Fruit fly (Drosophila melanogaster) whole organism, embryonic: ENCODE results near the gene CG9107.

ENCODE experiments used
- Blimp-1 ChIP-seq: fragments of 200-800 bp; sonication (Bioruptor generic); optimal IDR thresholded peaks from 3 replicates; lab custom pipeline; 2018; ENCODE audit warnings: missing biosample characterization, missing genetic modification characterization, mild to moderate bottlenecking, moderate library complexity, missing genetic modification reagents
- CG10979 ChIP-seq: fragments of 200-800 bp; sonication (Bioruptor generic); optimal IDR thresholded peaks from 2 replicates; lab custom pipeline; 2018; ENCODE audit warnings: missing biosample characterization, mild to moderate bottlenecking, missing genetic modification characterization, moderate library complexity
- CG11085 ChIP-seq: fragments of 200-800 bp; sonication (Bioruptor generic); IDR thresholded peaks from 2 replicates; pipeline ENCODE4 v1.3.6; 2022; ENCODE audit warnings: missing biosample characterization, missing genetic modification characterization
- CG14014 ChIP-seq: fragments of 200-800 bp; sonication (Bioruptor generic); IDR thresholded peaks from 2 replicates; pipeline ENCODE4 v1.3.6; 2022; ENCODE audit warnings: missing biosample characterization, missing genetic modification characterization
- CG14710 ChIP-seq: fragments of 200-800 bp; sonication (Bioruptor generic); optimal IDR thresholded peaks from 3 replicates; lab custom pipeline; 2019; ENCODE audit warnings: missing biosample characterization, mild to moderate bottlenecking, missing genetic modification characterization, moderate library complexity
- CG15011 ChIP-seq: fragments of 200-800 bp; sonication (Bioruptor generic); optimal IDR thresholded peaks from 3 replicates; lab custom pipeline; 2018; ENCODE audit warnings: missing biosample characterization, mild to moderate bottlenecking, missing genetic modification characterization
- CG16813 ChIP-seq: fragments of 200-800 bp; sonication (Bioruptor generic); IDR thresholded peaks from 3 replicates; pipeline ENCODE4 v1.3.6; 2022; ENCODE audit warnings: missing biosample characterization, missing genetic modification characterization; ENCODE audit not compliant: partially characterized antibody
- CG17912 ChIP-seq: fragments of 200-800 bp; sonication (Bioruptor generic); optimal IDR thresholded peaks from 2 replicates; lab custom pipeline; 2018; ENCODE audit warnings: missing biosample characterization, mild to moderate bottlenecking, missing genetic modification characterization
- CG1832 ChIP-seq: fragments of 200-800 bp; sonication (Bioruptor generic); optimal IDR thresholded peaks from 2 replicates; lab custom pipeline; 2017; ENCODE audit warnings: missing biosample characterization, mild to moderate bottlenecking, missing genetic modification characterization, inconsistent platforms
- CG2199 ChIP-seq: fragments of 200-800 bp; sonication (Bioruptor generic); IDR thresholded peaks from 3 replicates; pipeline ENCODE4 v1.3.6; 2022; ENCODE audit warnings: missing biosample characterization, missing genetic modification characterization
- CG2875 ChIP-seq: fragments of 200-800 bp; sonication (Bioruptor generic); optimal IDR thresholded peaks from 2 replicates; lab custom pipeline; 2017; ENCODE audit warnings: missing biosample characterization, mild to moderate bottlenecking, missing genetic modification characterization, missing genetic modification reagents
- CG30403 ChIP-seq: fragments of 200-800 bp; sonication (Bioruptor generic); optimal IDR thresholded peaks from 3 replicates; lab custom pipeline; 2016; ENCODE audit warnings: missing biosample characterization, missing genetic modification characterization
- CG30431 ChIP-seq: fragments of 200-800 bp; sonication (Bioruptor generic); optimal IDR thresholded peaks from 2 replicates; lab custom pipeline; 2017; ENCODE audit warnings: missing biosample characterization, missing genetic modification characterization
- CG31441 ChIP-seq: fragments of 200-800 bp; sonication (Bioruptor generic); IDR thresholded peaks from 2 replicates; pipeline ENCODE4 v1.3.6; 2022; ENCODE audit warnings: missing biosample characterization, missing genetic modification characterization
- CG3281 ChIP-seq: fragments of 200-800 bp; sonication (Bioruptor generic); optimal IDR thresholded peaks from 3 replicates; lab custom pipeline; 2017; ENCODE audit warnings: missing biosample characterization, mild to moderate bottlenecking, missing genetic modification characterization
- CG4404 ChIP-seq: fragments of 200-800 bp; sonication (Bioruptor generic); IDR thresholded peaks from 2 replicates; pipeline ENCODE4 v1.3.6; 2022; ENCODE audit warnings: missing biosample characterization, missing genetic modification characterization
- CG6765 ChIP-seq: fragments of 200-800 bp; sonication (Bioruptor generic); optimal IDR thresholded peaks from 3 replicates; lab custom pipeline; 2017; ENCODE audit warnings: missing biosample characterization, mild to moderate bottlenecking, missing genetic modification characterization
- CG7556 ChIP-seq: fragments of 200-800 bp; sonication (Bioruptor generic); optimal IDR thresholded peaks from 2 replicates; lab custom pipeline; 2017; ENCODE audit warnings: missing biosample characterization, mild to moderate bottlenecking, missing genetic modification characterization
- CG7963 ChIP-seq: fragments of 200-800 bp; sonication (Bioruptor generic); IDR thresholded peaks from 3 replicates; pipeline ENCODE4 v1.3.6; 2022; ENCODE audit warnings: missing biosample characterization, missing genetic modification characterization; ENCODE audit not compliant: partially characterized antibody
- CG8290 ChIP-seq, 3 experiments: fragments of 200-800 bp; sonication (Bioruptor generic); optimal IDR thresholded peaks; 2 replicates each; lab custom pipeline; 2016 to 2019; ENCODE audit warnings: missing biosample characterization in 3 of 3, missing genetic modification characterization in 3 of 3, mild to moderate bottlenecking in 2 of 3, moderate library complexity in 1 of 3
- Elba2 ChIP-seq: fragments of 200-800 bp; sonication (Bioruptor generic); optimal IDR thresholded peaks from 3 replicates; lab custom pipeline; 2016; ENCODE audit warnings: missing biosample characterization, missing genetic modification characterization
- Gsc ChIP-seq: fragments of 200-800 bp; sonication (Bioruptor generic); IDR thresholded peaks from 2 replicates; pipeline ENCODE4 v1.3.6; 2022; ENCODE audit warnings: missing biosample characterization, missing genetic modification characterization
- Hr39 ChIP-seq: fragments of >200 bp; optimal IDR thresholded peaks from 2 replicates; lab custom pipeline; 2017
- Hr51 ChIP-seq, 2 experiments: fragments of 200-800 bp; sonication (Bioruptor generic); optimal IDR thresholded peaks; 2 replicates in 1 of 2; 3 replicates in 1 of 2; lab custom pipeline; 2016 to 2018; ENCODE audit warnings: missing biosample characterization in 2 of 2, missing genetic modification characterization in 2 of 2, mild to moderate bottlenecking in 1 of 2, moderate library complexity in 1 of 2
- Hr78 ChIP-seq, 2 experiments: fragments of 200-800 bp in 1 of 2; fragments of >200 bp in 1 of 2; sonication (Bioruptor generic) in 1 of 2; optimal IDR thresholded peaks; 2 replicates each; lab custom pipeline; 2017 to 2019; ENCODE audit warnings: missing biosample characterization in 2 of 2, missing genetic modification characterization in 2 of 2, mild to moderate bottlenecking in 1 of 2, moderate library complexity in 1 of 2
- Meics ChIP-seq: fragments of 200-800 bp; sonication (Bioruptor generic); optimal IDR thresholded peaks from 2 replicates; lab custom pipeline; 2017; ENCODE audit warnings: missing biosample characterization, mild to moderate bottlenecking, missing genetic modification characterization
- Mrtf ChIP-seq: fragments of 200-800 bp; sonication (Bioruptor generic); IDR thresholded peaks from 3 replicates; pipeline ENCODE4 v1.3.6; 2022; ENCODE audit warnings: missing biosample characterization, missing genetic modification characterization
- Nf-YA ChIP-seq: fragments of 200-800 bp; sonication (Bioruptor generic); IDR thresholded peaks from 2 replicates; pipeline ENCODE4 v1.3.6; 2022; ENCODE audit warnings: missing biosample characterization, missing genetic modification characterization
- Nf-YC ChIP-seq: fragments of 200-800 bp; optimal IDR thresholded peaks from 3 replicates; lab custom pipeline; 2019; ENCODE audit warnings: missing biosample characterization, mild to moderate bottlenecking, missing genetic modification characterization, moderate library complexity
- Oli ChIP-seq: fragments of 200-800 bp; sonication (Bioruptor generic); optimal IDR thresholded peaks from 2 replicates; lab custom pipeline; 2018; ENCODE audit warnings: missing biosample characterization, mild to moderate bottlenecking, missing genetic modification characterization, moderate library complexity
- Xrp1 ChIP-seq: fragments of 200-800 bp; sonication (Bioruptor generic); IDR thresholded peaks from 2 replicates; pipeline ENCODE4 v1.3.6; 2022; ENCODE audit warnings: missing biosample characterization, missing genetic modification characterization
- az2 ChIP-seq: fragments of 200-800 bp; sonication (Bioruptor generic); optimal IDR thresholded peaks from 3 replicates; lab custom pipeline; 2016; ENCODE audit warnings: missing biosample characterization, missing genetic modification characterization
- btn ChIP-seq: fragments of 200-800 bp; sonication (Bioruptor generic); optimal IDR thresholded peaks from 2 replicates; lab custom pipeline; 2016; ENCODE audit warnings: missing biosample characterization, missing genetic modification characterization
- cad ChIP-seq: fragments of >200 bp; optimal IDR thresholded peaks from 2 replicates; lab custom pipeline; 2017; ENCODE audit warnings: missing biosample characterization, missing genetic modification characterization
- ci ChIP-seq: fragments of 200-800 bp; sonication (Bioruptor generic); IDR thresholded peaks from 3 replicates; pipeline ENCODE4 v1.3.6; 2022; ENCODE audit warnings: missing biosample characterization, missing genetic modification characterization
- croc ChIP-seq: fragments of 200-800 bp; sonication (Bioruptor generic); conservative IDR thresholded peaks from 3 replicates; pipeline ENCODE4 v1.3.6; 2022; ENCODE audit warnings: missing biosample characterization, missing genetic modification characterization
- dimm ChIP-seq: fragments of 200-800 bp; sonication (Bioruptor generic); IDR thresholded peaks from 2 replicates; pipeline ENCODE4 v1.3.6; 2022; ENCODE audit warnings: missing biosample characterization, missing genetic modification characterization
- hth ChIP-seq: fragments of >200 bp; optimal IDR thresholded peaks from 2 replicates; lab custom pipeline; 2017; ENCODE audit warnings: inconsistent platforms
- jumu ChIP-seq: fragments of 200-800 bp; sonication (Bioruptor generic); optimal IDR thresholded peaks from 3 replicates; lab custom pipeline; 2016; ENCODE audit warnings: missing biosample characterization, missing genetic modification characterization
- kay ChIP-seq: fragments of 200-800 bp; sonication (Bioruptor generic); optimal IDR thresholded peaks from 2 replicates; lab custom pipeline; 2016; ENCODE audit warnings: missing biosample characterization, missing genetic modification characterization
- lilli ChIP-seq: fragments of 200-800 bp; sonication (Bioruptor generic); optimal IDR thresholded peaks from 3 replicates; lab custom pipeline; 2016; ENCODE audit warnings: missing biosample characterization, missing genetic modification characterization
- oc ChIP-seq: fragments of 200-800 bp; sonication (Bioruptor generic); optimal IDR thresholded peaks from 2 replicates; lab custom pipeline; 2018; ENCODE audit warnings: missing biosample characterization, mild to moderate bottlenecking, missing genetic modification characterization, moderate library complexity
- odd ChIP-seq: fragments of 200-800 bp; sonication (Bioruptor generic); optimal IDR thresholded peaks from 2 replicates; lab custom pipeline; 2017; ENCODE audit warnings: missing biosample characterization, mild to moderate bottlenecking, missing genetic modification characterization
- pros ChIP-seq: fragments of 200-800 bp; sonication (Bioruptor generic); optimal IDR thresholded peaks from 3 replicates; lab custom pipeline; 2019; ENCODE audit warnings: missing biosample characterization, mild to moderate bottlenecking, missing genetic modification characterization, moderate library complexity
- repo ChIP-seq: fragments of 200-800 bp; sonication (Bioruptor generic); optimal IDR thresholded peaks from 2 replicates; lab custom pipeline; 2016; ENCODE audit warnings: missing biosample characterization, missing genetic modification characterization
- sd ChIP-seq: fragments of 200-800 bp; sonication (Bioruptor generic); optimal IDR thresholded peaks from 3 replicates; lab custom pipeline; 2018; ENCODE audit warnings: missing biosample characterization, mild to moderate bottlenecking, missing genetic modification characterization, moderate library complexity
- sob ChIP-seq: fragments of 200-800 bp; sonication (Bioruptor generic); IDR thresholded peaks from 2 replicates; pipeline ENCODE4 v1.3.6; 2022; ENCODE audit warnings: missing biosample characterization, missing genetic modification characterization
- sqz ChIP-seq: fragments of 200-800 bp; sonication (Bioruptor generic); optimal IDR thresholded peaks from 3 replicates; lab custom pipeline; 2018; ENCODE audit warnings: missing biosample characterization, mild to moderate bottlenecking, missing genetic modification characterization
- stwl ChIP-seq: fragments of 200-800 bp; sonication (Bioruptor generic); optimal IDR thresholded peaks from 3 replicates; lab custom pipeline; 2018; ENCODE audit warnings: missing biosample characterization, mild to moderate bottlenecking, missing genetic modification characterization, moderate library complexity
- tll ChIP-seq, 2 experiments: fragments of 200-800 bp in 1 of 2; fragments of >200 bp in 1 of 2; sonication (Bioruptor generic) in 1 of 2; optimal IDR thresholded peaks; 2 replicates each; lab custom pipeline; 2017 to 2019; ENCODE audit warnings: missing biosample characterization in 2 of 2, missing genetic modification characterization in 2 of 2, mild to moderate bottlenecking in 1 of 2, moderate library complexity in 1 of 2

Gene CG9107

DNA sequence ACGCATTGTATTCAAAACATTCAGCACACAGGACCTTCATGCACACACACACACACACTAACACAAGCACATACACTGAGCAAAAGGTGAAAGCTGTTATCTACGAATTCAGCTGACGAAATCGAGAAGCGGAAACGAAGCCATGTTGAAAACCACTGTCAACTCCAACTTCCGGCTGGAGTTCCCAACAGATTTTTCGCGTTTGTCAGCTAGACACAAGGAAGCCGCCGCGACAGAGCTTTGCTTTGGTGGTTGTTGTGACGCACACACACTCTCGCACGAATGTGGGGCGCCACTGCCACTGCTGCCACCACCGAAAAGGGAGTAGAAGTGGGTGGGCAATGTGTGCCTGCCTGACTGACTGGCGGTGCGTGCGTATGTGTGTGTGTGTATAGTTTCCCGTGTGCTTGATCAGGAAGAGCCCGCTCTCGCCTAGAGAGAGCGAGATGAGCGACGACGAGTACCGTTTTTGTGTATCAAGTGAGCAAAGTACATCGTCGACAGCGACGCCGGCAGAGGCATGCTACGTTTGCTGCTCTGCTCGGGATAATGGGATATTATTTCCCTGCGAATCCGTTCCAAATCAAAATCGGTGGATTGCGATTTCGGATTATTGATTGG, 26.6 kb downstream of the CG9107 start (continued):
- TF ChIP-seq jumu (GFP tag; lab: Kevin White, UChicago): no peak
- no peak for TF ChIP-seq stwl (tag; lab: Kevin White, UChicago)
- no peak for TF ChIP-seq CG2199
- TF ChIP-seq CG4404 (GFP tag; lab: Robert Waterston, UW): no peak
- TF ChIP-seq Hr39: no peak
- TF ChIP-seq az2 (GFP tag; lab: Kevin White, UChicago): no peak
- no peak for TF ChIP-seq CG16813 (GFP tag; lab: Robert Waterston, UW)
- no peak for TF ChIP-seq sd (tag; lab: Kevin White, UChicago)
- no peak for TF ChIP-seq Mrtf (GFP tag; lab: Robert Waterston, UW)
- TF ChIP-seq tll (GFP tag; optimal IDR thresholded peaks at IDR 0.05; lab: Kevin White, UChicago): no peak
- no peak for TF ChIP-seq Gsc (GFP tag; lab: Robert Waterston, UW)
- no peak for TF ChIP-seq CG14014 (GFP tag; lab: Robert Waterston, UW)
- TF ChIP-seq CG6765: peak; percentile 82
- TF ChIP-seq CG2875: peak; percentile 49
- TF ChIP-seq CG11085 (GFP tag; lab: Robert Waterston, UW): no peak
- TF ChIP-seq CG7963: no peak
- TF ChIP-seq CG31441 (GFP tag; lab: Robert Waterston, UW): peak; percentile 60
- peak; percentile 42; the same call in 1 of the 2 replicates for TF ChIP-seq sob (GFP tag; lab: Robert Waterston, UW)
- no peak for TF ChIP-seq hth (lab: Kevin White, UChicago)
- no peak for TF ChIP-seq Elba2 (GFP tag; lab: Kevin White, UChicago)
- peak; percentile 37 for TF ChIP-seq CG10979 (tag; lab: Kevin White, UChicago)
- TF ChIP-seq cad (GFP tag; lab: Kevin White, UChicago): no peak
- no peak for TF ChIP-seq croc (GFP tag; lab: Robert Waterston, UW)
- peak; percentile 51 for TF ChIP-seq CG14710 (tag; lab: Kevin White, UChicago)
- TF ChIP-seq repo (GFP tag; lab: Kevin White, UChicago): no peak
- no peak for TF ChIP-seq dimm (GFP tag; lab: Robert Waterston, UW)
- no peak for TF ChIP-seq CG15011 (GFP tag; lab: Kevin White, UChicago)
- no peak for TF ChIP-seq CG30431 (GFP tag; lab: Kevin White, UChicago)
- TF ChIP-seq Oli (tag; lab: Kevin White, UChicago): peak; percentile 34
- peak; percentile 61 for TF ChIP-seq CG3281
- TF ChIP-seq CG7556: peak; percentile 1
- peak; percentile 45 for TF ChIP-seq sqz (GFP tag; lab: Kevin White, UChicago)
- TF ChIP-seq Nf-YA (GFP tag; lab: Robert Waterston, UW): no peak
- no peak for TF ChIP-seq CG30403
- peak; percentile 63 for TF ChIP-seq Meics (GFP tag; lab: Kevin White, UChicago)
- TF ChIP-seq Blimp-1: no peak
- peak; percentile 84 for TF ChIP-seq odd (GFP tag; lab: Kevin White, UChicago)
- TF ChIP-seq CG1832: no peak
- peak; percentile 67 for TF ChIP-seq Nf-YC (tag; lab: Kevin White, UChicago)
- TF ChIP-seq Hr51 (GFP tag; optimal IDR thresholded peaks at IDR 0.05; lab: Kevin White, UChicago): no peak
- no peak for TF ChIP-seq Xrp1 (GFP tag; lab: Robert Waterston, UW)
- TF ChIP-seq CG17912 (GFP tag; lab: Kevin White, UChicago): peak; percentile 41
- peak; percentile 15 for TF ChIP-seq btn
- TF ChIP-seq ci (GFP tag; lab: Robert Waterston, UW): peak; percentile 77; the same call in 2 of the 3 replicates
- peak; percentile 18 for TF ChIP-seq oc
- no peak for TF ChIP-seq kay (GFP tag; lab: Kevin White, UChicago)
- peak; percentile 38 for TF ChIP-seq pros (GFP tag; lab: Kevin White, UChicago)
- TF ChIP-seq Hr78 (GFP tag; optimal IDR thresholded peaks at IDR 0.05; lab: Kevin White, UChicago): no peak
- TF ChIP-seq CG8290 (GFP tag; optimal IDR thresholded peaks at IDR 0.05; lab: Kevin White, UChicago): peak; percentile 37
- TF ChIP-seq CG8290 (tag; optimal IDR thresholded peaks at IDR 0.05; lab: Kevin White, UChicago): peak in 1 of 2 experiments; percentile 37
- TF ChIP-seq lilli (GFP tag; lab: Kevin White, UChicago): no peak
